Worm (Caenorhabditis elegans): Measurements from ENCODE around the gene osm-5.

- TF ChIP-seq ets-7 (tag; optimal IDR thresholded peaks at IDR 0.05) (no peak), ama-1 (optimal IDR thresholded peaks at IDR 0.05) (no peak), flt-1 (GFP tag; IDR thresholded peaks at IDR 0.05) (no peak), ceh-13 (GFP tag; optimal IDR thresholded peaks at IDR 0.05) (no peak)
Measured at ce11 chrX:3033492-3033891, 49.4 kb downstream of the osm-5 start.

Data from whole organism, early embryonic.